Fruit fly (Drosophila melanogaster): Measurements from ENCODE around the gene CG12239.
A peak's percentile ranks its signal among the peaks of the same experiment; 100 is the strongest.

CG12239 gene

dm6 chrX:5744992-5745732 is 46.8 kb upstream of the CG12239 start (continued):
- no peak for TF ChIP-seq Ets96B (tag; optimal IDR thresholded peaks at IDR 0.05)
- TF ChIP-seq CG8632 (GFP tag; optimal IDR thresholded peaks at IDR 0.05), result no peak
- peak; percentile 36; the same call in 1 of the 3 replicates for TF ChIP-seq CG6163 (GFP tag; IDR thresholded peaks at IDR 0.05)
- no peak for TF ChIP-seq CG6808 (GFP tag; optimal IDR thresholded peaks at IDR 0.05)
- no peak for TF ChIP-seq dsx (GFP tag; optimal IDR thresholded peaks at IDR 0.05; ENCODE audit: poor library complexity, severe bottlenecking)

- TF ChIP-seq Sox14 (GFP tag; optimal IDR thresholded peaks at IDR 0.05) (peak; percentile 81), lz (GFP tag; optimal IDR thresholded peaks at IDR 0.05) (peak; percentile 76), Blimp-1 (GFP tag; optimal IDR thresholded peaks at IDR 0.05) (peak; percentile 48), CG8632 (GFP tag; optimal IDR thresholded peaks at IDR 0.05) (peak; percentile 55), esn (GFP tag; optimal IDR thresholded peaks at IDR 0.05) (peak; percentile 70), ss (GFP tag; optimal IDR thresholded peaks at IDR 0.05) (peak; percentile 45 to 72), Ets21C (GFP tag; optimal IDR thresholded peaks at IDR 0.05) (peak; percentile 75), fd59A (GFP tag; optimal IDR thresholded peaks at IDR 0.05) (peak; percentile 63), OdsH (GFP tag; optimal IDR thresholded peaks at IDR 0.05) (peak; percentile 73), CG6808 (GFP tag; optimal IDR thresholded peaks at IDR 0.05) (peak; percentile 61), CG16779 (tag; optimal IDR thresholded peaks at IDR 0.05) (peak; percentile 43), Sox15 (GFP tag; optimal IDR thresholded peaks at IDR 0.05) (peak; percentile 40), CG32006 (GFP tag; optimal IDR thresholded peaks at IDR 0.05) (peak; percentile 79), salr (GFP tag; optimal IDR thresholded peaks at IDR 0.05) (peak; percentile 34 to 53), dac (GFP tag; optimal IDR thresholded peaks at IDR 0.05) (peak; percentile 56), pdm3 (GFP tag; optimal IDR thresholded peaks at IDR 0.05) (peak; percentile 83), CG11294 (GFP tag; IDR thresholded peaks at IDR 0.05) (peak; percentile 60), Ets96B (tag; optimal IDR thresholded peaks at IDR 0.05) (peak; percentile 57), topi (GFP tag; optimal IDR thresholded peaks at IDR 0.05) (peak; percentile 74), CG7368 (GFP tag; optimal IDR thresholded peaks at IDR 0.05) (peak; percentile 53), CG31627 (GFP tag; optimal IDR thresholded peaks at IDR 0.05) (peak; percentile 71), CG11762 (GFP tag; optimal IDR thresholded peaks at IDR 0.05; ENCODE audit: insufficient read depth) (peak; percentile 38), CG34406 (GFP tag; optimal IDR thresholded peaks at IDR 0.05) (peak; percentile 77), vri (GFP tag; optimal IDR thresholded peaks at IDR 0.05) (peak; percentile 67), CG10631 (GFP tag; optimal IDR thresholded peaks at IDR 0.05) (peak; percentile 75), CG3919 (GFP tag; optimal IDR thresholded peaks at IDR 0.05) (peak; percentile 67), Met (GFP tag; optimal IDR thresholded peaks at IDR 0.05) (peak; percentile 74), Eip78C (GFP tag) (peak; percentile 88), acj6 (GFP tag; optimal IDR thresholded peaks at IDR 0.05) (peak; percentile 70), Lpt (GFP tag; optimal IDR thresholded peaks at IDR 0.05) (peak; percentile 58), Hr4 (GFP tag; optimal IDR thresholded peaks at IDR 0.05) (peak; percentile 72), CG6276 (GFP tag; optimal IDR thresholded peaks at IDR 0.05) (peak; percentile 79), CG15336 (GFP tag; IDR thresholded peaks at IDR 0.05) (peak; percentile 74), CG3032 (tag; optimal IDR thresholded peaks at IDR 0.05) (peak; percentile 66), Gug (GFP tag; IDR thresholded peaks at IDR 0.05) (peak; percentile 66), net (GFP tag; optimal IDR thresholded peaks at IDR 0.05) (peak; percentile 66), CG4318 (GFP tag; optimal IDR thresholded peaks at IDR 0.05) (peak; percentile 58), CG11902 (GFP tag; optimal IDR thresholded peaks at IDR 0.05) (peak; percentile 73), fkh (GFP tag; optimal IDR thresholded peaks at IDR 0.05) (peak; percentile 81), CG9139 (GFP tag; optimal IDR thresholded peaks at IDR 0.05) (peak; percentile 37), CG6792 (GFP tag; optimal IDR thresholded peaks at IDR 0.05) (peak; percentile 75), eg (GFP tag; IDR thresholded peaks at IDR 0.05) (peak; percentile 88), Eip75B (GFP tag; optimal IDR thresholded peaks at IDR 0.05) (peak; percentile 61)
Measured at dm6 chrX:5745840-5746815, 45.8 kb upstream of the CG12239 start.
